Worm (Caenorhabditis elegans): ENCODE data around the gene K08E4.2.

- no peak for TF ChIP-seq ztf-26 (tag; optimal IDR thresholded peaks at IDR 0.05)
- TF ChIP-seq B0035.1 (tag; optimal IDR thresholded peaks at IDR 0.05) = no peak
Measured at ce11 chrIV:12010859-12011258, 45.6 kb downstream of the K08E4.2 start, which contains the start of the genes ZK617.26 and unc-22.
